Fruit fly (Drosophila melanogaster) whole organism, embryonic: Measurements from ENCODE around the gene Acp76A.
A peak's percentile ranks its signal among the peaks of the same experiment; 100 is the strongest.

Source experiments
- Ada2b ChIP-seq: fragments of 200-800 bp; sonication (Bioruptor generic); IDR thresholded peaks from 2 replicates; pipeline ENCODE4 v1.3.6; 2022; ENCODE audit warnings: missing biosample characterization, missing genetic modification characterization
- B-H1 ChIP-seq: fragments of 200-800 bp; sonication (Bioruptor generic); IDR thresholded peaks from 3 replicates; pipeline ENCODE4 v1.3.6; 2022; ENCODE audit warnings: missing biosample characterization, missing genetic modification characterization
- CG1024 ChIP-seq: fragments of 200-800 bp; sonication (Bioruptor generic); IDR thresholded peaks from 2 replicates; pipeline ENCODE4 v1.3.6; 2022; ENCODE audit warnings: missing biosample characterization, missing genetic modification characterization
- CG10366 ChIP-seq: fragments of 200-800 bp; sonication (Bioruptor generic); IDR thresholded peaks from 2 replicates; pipeline ENCODE4 v1.3.6; 2022; ENCODE audit warnings: missing biosample characterization, missing genetic modification characterization
- CG10431 ChIP-seq: fragments of 200-800 bp; sonication (Bioruptor generic); optimal IDR thresholded peaks from 3 replicates; lab custom pipeline; 2018; ENCODE audit warnings: missing biosample characterization, mild to moderate bottlenecking, missing genetic modification characterization
- CG11247 ChIP-seq: fragments of 200-800 bp; sonication (Bioruptor generic); IDR thresholded peaks from 2 replicates; pipeline ENCODE4 v1.3.6; 2022; ENCODE audit warnings: missing biosample characterization, missing genetic modification characterization
- CG11456 ChIP-seq: fragments of 200-800 bp; sonication (Bioruptor generic); IDR thresholded peaks from 3 replicates; pipeline ENCODE4 v1.3.6; 2022; ENCODE audit warnings: missing biosample characterization, missing genetic modification characterization
- CG12071 ChIP-seq: fragments of 200-800 bp; sonication (Bioruptor generic); optimal IDR thresholded peaks from 3 replicates; lab custom pipeline; 2018; ENCODE audit warnings: missing biosample characterization, mild to moderate bottlenecking, missing genetic modification characterization
- CG12236 ChIP-seq: fragments of 200-800 bp; sonication (Bioruptor generic); optimal IDR thresholded peaks from 2 replicates; lab custom pipeline; 2016; ENCODE audit warnings: missing biosample characterization, missing genetic modification characterization
- CG13894 ChIP-seq: fragments of 200-800 bp; sonication (Bioruptor generic); optimal IDR thresholded peaks from 3 replicates; lab custom pipeline; 2018; ENCODE audit warnings: missing biosample characterization, mild to moderate bottlenecking, missing genetic modification characterization, moderate library complexity
- CG15601 ChIP-seq: fragments of 200-800 bp; sonication (Bioruptor generic); optimal IDR thresholded peaks from 3 replicates; lab custom pipeline; 2019; ENCODE audit warnings: missing biosample characterization, mild to moderate bottlenecking, missing genetic modification characterization, moderate library complexity
- CG15696 ChIP-seq: fragments of 200-800 bp; sonication (Bioruptor generic); optimal IDR thresholded peaks from 2 replicates; lab custom pipeline; 2019; ENCODE audit warnings: missing biosample characterization, mild to moderate bottlenecking, missing genetic modification characterization, moderate library complexity
- CG2202 ChIP-seq: fragments of 200-800 bp; sonication (Bioruptor generic); optimal IDR thresholded peaks from 2 replicates; lab custom pipeline; 2018; ENCODE audit warnings: missing biosample characterization, mild to moderate bottlenecking, missing genetic modification characterization
- CG2875 ChIP-seq: fragments of 200-800 bp; sonication (Bioruptor generic); optimal IDR thresholded peaks from 2 replicates; lab custom pipeline; 2017; ENCODE audit warnings: missing biosample characterization, mild to moderate bottlenecking, missing genetic modification characterization, missing genetic modification reagents
- CG3281 ChIP-seq: fragments of 200-800 bp; sonication (Bioruptor generic); optimal IDR thresholded peaks from 3 replicates; lab custom pipeline; 2017; ENCODE audit warnings: missing biosample characterization, mild to moderate bottlenecking, missing genetic modification characterization
- CG3726 ChIP-seq: fragments of 200-800 bp; sonication (Bioruptor generic); IDR thresholded peaks from 3 replicates; pipeline ENCODE4, ENCODE4 v1.3.6; 2022; ENCODE audit warnings: missing biosample characterization, missing genetic modification characterization
- CG6175 ChIP-seq: fragments of 200-800 bp; sonication (Bioruptor generic); IDR thresholded peaks from 3 replicates; pipeline ENCODE4 v1.3.6; 2022; ENCODE audit warnings: missing biosample characterization, missing genetic modification characterization
- CG6791 ChIP-seq: fragments of 200-800 bp; sonication (Bioruptor generic); IDR thresholded peaks from 3 replicates; pipeline ENCODE4 v1.3.6; 2022; ENCODE audit warnings: missing biosample characterization, missing genetic modification characterization; ENCODE audit not compliant: partially characterized antibody
- CG7357 ChIP-seq: fragments of 200-800 bp; sonication (Bioruptor generic); IDR thresholded peaks from 3 replicates; pipeline ENCODE4 v1.3.6; 2022; ENCODE audit warnings: missing biosample characterization, missing genetic modification characterization
- CG7372 ChIP-seq: fragments of 200-800 bp; sonication (Bioruptor generic); IDR thresholded peaks from 2 replicates; pipeline ENCODE4 v1.3.6; 2022; ENCODE audit warnings: missing biosample characterization, missing genetic modification characterization
- CG8290 ChIP-seq, 3 experiments: fragments of 200-800 bp; sonication (Bioruptor generic); optimal IDR thresholded peaks; 2 replicates each; lab custom pipeline; 2016 to 2019; ENCODE audit warnings: missing biosample characterization in 3 of 3, missing genetic modification characterization in 3 of 3, mild to moderate bottlenecking in 2 of 3, moderate library complexity in 1 of 3
- CG8944 ChIP-seq: fragments of 200-800 bp; sonication (Bioruptor generic); optimal IDR thresholded peaks from 3 replicates; lab custom pipeline; 2016; ENCODE audit warnings: missing biosample characterization, missing genetic modification characterization
- CG9727 ChIP-seq: fragments of 200-800 bp; sonication (Bioruptor generic); optimal IDR thresholded peaks from 3 replicates; lab custom pipeline; 2017; ENCODE audit warnings: missing biosample characterization, mild to moderate bottlenecking, missing genetic modification characterization
- CG9817 ChIP-seq: fragments of 200-800 bp; sonication (Bioruptor generic); optimal IDR thresholded peaks from 2 replicates; lab custom pipeline; 2018; ENCODE audit warnings: missing biosample characterization, mild to moderate bottlenecking, missing genetic modification characterization, moderate library complexity
- CG9876 ChIP-seq: fragments of 200-800 bp; sonication (Bioruptor generic); optimal IDR thresholded peaks from 2 replicates; lab custom pipeline; 2016; ENCODE audit warnings: missing biosample characterization, missing genetic modification characterization
- D19B ChIP-seq: fragments of 200-800 bp; sonication (Bioruptor generic); optimal IDR thresholded peaks from 2 replicates; lab custom pipeline; 2017; ENCODE audit warnings: missing biosample characterization, mild to moderate bottlenecking, missing genetic modification characterization
- Eip74EF ChIP-seq, 2 experiments: fragments of 200-800 bp in 1 of 2; fragments of >200 bp in 1 of 2; sonication (Bioruptor generic) in 1 of 2; optimal IDR thresholded peaks; 2 replicates each; lab custom pipeline; 2017 to 2019; ENCODE audit warnings: missing biosample characterization in 2 of 2, missing genetic modification characterization in 2 of 2, mild to moderate bottlenecking in 1 of 2, moderate library complexity in 1 of 2
- Fer2 ChIP-seq: fragments of 200-800 bp; sonication (Bioruptor generic); optimal IDR thresholded peaks from 2 replicates; lab custom pipeline; 2018; ENCODE audit warnings: missing biosample characterization, mild to moderate bottlenecking, missing genetic modification characterization, moderate library complexity
- HLH3B ChIP-seq: fragments of 200-800 bp; sonication (Bioruptor generic); IDR thresholded peaks from 2 replicates; pipeline ENCODE4 v1.3.6; 2022; ENCODE audit warnings: missing biosample characterization, missing genetic modification characterization
- HLHmδ ChIP-seq: fragments of 200-800 bp; sonication (Bioruptor generic); optimal IDR thresholded peaks from 2 replicates; lab custom pipeline; 2018; ENCODE audit warnings: missing biosample characterization, mild to moderate bottlenecking, missing genetic modification characterization, moderate library complexity
- Optix ChIP-seq: fragments of 200-800 bp; sonication (Bioruptor generic); IDR thresholded peaks from 3 replicates; pipeline ENCODE4 v1.3.6; 2022; ENCODE audit warnings: missing biosample characterization, missing genetic modification characterization
- Trl ChIP-seq, 3 experiments: fragments of >200 bp in 2 of 3; fragments of 200-800 bp in 1 of 3; sonication (Bioruptor generic) in 1 of 3; optimal IDR thresholded peaks; 2 replicates in 1 of 3; 3 replicates in 2 of 3; lab custom pipeline; 2016 to 2017; ENCODE audit warnings: missing biosample characterization in 1 of 3, missing genetic modification characterization in 1 of 3
- amos ChIP-seq: fragments of 200-800 bp; sonication (Bioruptor generic); IDR thresholded peaks from 2 replicates; pipeline ENCODE4 v1.3.6; 2022; ENCODE audit warnings: missing biosample characterization, missing genetic modification characterization; ENCODE audit not compliant: partially characterized antibody
- cato ChIP-seq: fragments of 200-800 bp; sonication (Bioruptor generic); optimal IDR thresholded peaks from 2 replicates; lab custom pipeline; 2016; ENCODE audit warnings: missing biosample characterization, missing genetic modification characterization, borderline replicate concordance
- caup ChIP-seq: fragments of 200-800 bp; sonication (Bioruptor generic); optimal IDR thresholded peaks from 3 replicates; lab custom pipeline; 2017; ENCODE audit warnings: missing biosample characterization, mild to moderate bottlenecking, missing genetic modification characterization, moderate library complexity; ENCODE audit not compliant: severe bottlenecking
- cwo ChIP-seq: fragments of 200-800 bp; sonication (Bioruptor generic); optimal IDR thresholded peaks from 3 replicates; lab custom pipeline; 2017; ENCODE audit warnings: missing biosample characterization, missing genetic modification characterization, mild to moderate bottlenecking, moderate library complexity, missing genetic modification reagents
- dimm ChIP-seq: fragments of 200-800 bp; sonication (Bioruptor generic); IDR thresholded peaks from 2 replicates; pipeline ENCODE4 v1.3.6; 2022; ENCODE audit warnings: missing biosample characterization, missing genetic modification characterization
- ems ChIP-seq: fragments of 200-800 bp; sonication (Bioruptor generic); optimal IDR thresholded peaks from 3 replicates; lab custom pipeline; 2016; ENCODE audit warnings: missing biosample characterization, missing genetic modification characterization
- esg ChIP-seq: fragments of 200-800 bp; sonication (Bioruptor generic); conservative IDR thresholded peaks from 2 replicates; pipeline ENCODE4 v1.3.6; 2022; ENCODE audit warnings: missing biosample characterization, missing genetic modification characterization
- gsb-n ChIP-seq: fragments of 200-800 bp; sonication (Bioruptor generic); optimal IDR thresholded peaks from 3 replicates; lab custom pipeline; 2018; ENCODE audit warnings: missing biosample characterization, mild to moderate bottlenecking, missing genetic modification characterization
- nau ChIP-seq: fragments of 200-800 bp; sonication (Bioruptor generic); optimal IDR thresholded peaks from 3 replicates; lab custom pipeline; 2017; ENCODE audit warnings: missing biosample characterization, mild to moderate bottlenecking, missing genetic modification characterization, missing genetic modification reagents
- nerfin-2 ChIP-seq: fragments of 200-800 bp; sonication (Bioruptor generic); IDR thresholded peaks from 2 replicates; pipeline ENCODE4 v1.3.6; 2022; ENCODE audit warnings: missing biosample characterization, missing genetic modification characterization; ENCODE audit not compliant: partially characterized antibody
- pita ChIP-seq: fragments of 200-800 bp; sonication (Bioruptor generic); optimal IDR thresholded peaks from 2 replicates; lab custom pipeline; 2017; ENCODE audit warnings: missing biosample characterization, mild to moderate bottlenecking, missing genetic modification characterization
- schlank ChIP-seq: fragments of 200-800 bp; sonication (Bioruptor generic); optimal IDR thresholded peaks from 2 replicates; lab custom pipeline; 2018; ENCODE audit warnings: missing biosample characterization, mild to moderate bottlenecking, missing genetic modification characterization
- seq ChIP-seq: fragments of 200-800 bp; sonication (Bioruptor generic); IDR thresholded peaks from 2 replicates; pipeline ENCODE4 v1.3.6; 2022; ENCODE audit warnings: missing biosample characterization, missing genetic modification characterization
- tup ChIP-seq: fragments of 200-800 bp; sonication (Bioruptor generic); optimal IDR thresholded peaks from 2 replicates; lab custom pipeline; 2016; ENCODE audit warnings: missing biosample characterization, mild to moderate bottlenecking, missing genetic modification characterization, moderate library complexity

Acp76A gene

DNA sequence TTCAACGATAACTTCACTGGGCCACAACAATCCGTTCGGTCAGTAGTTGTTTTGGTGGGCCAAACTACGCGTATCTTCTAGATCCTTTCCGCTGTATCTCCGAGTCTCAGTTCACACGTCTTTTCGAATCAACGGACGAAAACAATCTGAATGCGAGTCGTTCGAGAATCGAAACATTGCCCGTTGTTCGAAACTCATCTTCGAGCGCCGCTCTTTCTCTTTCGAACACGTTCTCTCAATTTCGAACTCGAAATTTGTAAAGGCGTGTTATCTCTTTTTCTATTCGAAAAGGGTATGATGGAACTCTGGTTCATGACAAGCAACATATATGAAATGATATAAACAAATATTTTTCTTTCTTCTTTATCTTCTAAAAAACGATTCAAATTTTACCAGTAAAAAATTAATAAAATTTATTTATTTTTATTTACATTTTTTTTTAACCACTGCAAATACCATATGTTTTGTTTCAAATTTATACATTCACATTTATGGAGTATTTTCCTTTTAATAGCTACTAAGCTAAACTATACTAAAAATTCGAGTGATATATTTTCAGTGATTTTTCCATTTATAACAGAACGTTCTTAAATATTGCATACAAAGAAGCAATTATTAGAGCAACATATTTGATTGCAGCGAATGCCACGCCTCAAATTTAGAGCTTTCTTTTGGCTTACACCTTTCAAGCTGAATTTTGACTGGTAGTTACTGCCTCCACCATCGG, 6.4 kb downstream of the Acp76A start, which contains the start of gene nkd (continued):
- peak; percentile 63 for TF ChIP-seq CG10431 (GFP tag; lab: Kevin White, UChicago)
- peak; percentile 66; the same call in 1 of the 3 replicates for TF ChIP-seq CG6791 (GFP tag; lab: Robert Waterston, UW)
- TF ChIP-seq CG1024 (GFP tag; lab: Robert Waterston, UW), result peak; percentile 86
- peak; percentile 86 for TF ChIP-seq CG7372
- TF ChIP-seq amos (GFP tag; lab: Robert Waterston, UW), result peak; percentile 60; the same call in 1 of the 2 replicates
- peak; percentile 59; the same call in 1 of the 3 replicates for TF ChIP-seq CG3726 (GFP tag; lab: Robert Waterston, UW)
- peak; percentile 76 to 80 for TF ChIP-seq Trl (optimal IDR thresholded peaks at IDR 0.05; lab: Kevin White, UChicago)
- peak; percentile 71 for TF ChIP-seq Trl (GFP tag; optimal IDR thresholded peaks at IDR 0.05; lab: Kevin White, UChicago)
- peak; percentile 48 for TF ChIP-seq tup
- peak; percentile 85 for TF ChIP-seq CG15696 (tag; lab: Kevin White, UChicago)
- TF ChIP-seq CG8944 (GFP tag; lab: Kevin White, UChicago), result peak; percentile 40
- peak; percentile 51; the same call in 2 of the 3 replicates for TF ChIP-seq CG6175
- TF ChIP-seq Optix (GFP tag; lab: Robert Waterston, UW), result peak; percentile 52; the same call in 1 of the 3 replicates
- peak; percentile 39 for TF ChIP-seq schlank (tag; lab: Kevin White, UChicago)
- peak; percentile 29 for TF ChIP-seq nau
- peak; percentile 88 for TF ChIP-seq seq
- peak; percentile 70 for TF ChIP-seq ems (GFP tag; lab: Kevin White, UChicago)
- peak; percentile 90 for TF ChIP-seq B-H1 (GFP tag; lab: Robert Waterston, UW)
- TF ChIP-seq CG10366 (GFP tag; lab: Robert Waterston, UW), result peak; percentile 90
- no peak; the same call in 1 of the 2 replicates for TF ChIP-seq nerfin-2 (GFP tag; lab: Robert Waterston, UW)
- TF ChIP-seq cwo, result peak; percentile 80
- peak; percentile 69 for TF ChIP-seq CG2202 (tag; lab: Kevin White, UChicago)
- TF ChIP-seq CG12236 (GFP tag; lab: Kevin White, UChicago), result peak; percentile 43
- peak; percentile 92 for TF ChIP-seq gsb-n (tag; lab: Kevin White, UChicago)
- peak; percentile 61 for TF ChIP-seq CG2875 (GFP tag; lab: Kevin White, UChicago)
- TF ChIP-seq dimm (GFP tag; lab: Robert Waterston, UW), result peak; percentile 82
- peak; percentile 86 for TF ChIP-seq CG11456
- peak; percentile 76 for TF ChIP-seq cato (GFP tag; lab: Kevin White, UChicago)
- peak; percentile 84 for TF ChIP-seq CG9727 (GFP tag; lab: Kevin White, UChicago)
- TF ChIP-seq CG15601 (tag; lab: Kevin White, UChicago), result peak; percentile 86
- TF ChIP-seq D19B (GFP tag; lab: Kevin White, UChicago), result peak; percentile 91
- TF ChIP-seq CG9817 (tag; lab: Kevin White, UChicago), result peak; percentile 70
- TF ChIP-seq HLH3B (GFP tag; lab: Robert Waterston, UW), result peak; percentile 93
- peak; percentile 65; the same call in 1 of the 3 replicates for TF ChIP-seq CG7357 (GFP tag; lab: Robert Waterston, UW)
- peak; percentile 82 for TF ChIP-seq CG13894 (tag; lab: Kevin White, UChicago)
- peak; percentile 70 for TF ChIP-seq CG12071 (GFP tag; lab: Kevin White, UChicago)
- TF ChIP-seq CG11247 (GFP tag; lab: Robert Waterston, UW), result peak; percentile 77
- peak; percentile 46 for TF ChIP-seq CG3281 (GFP tag; lab: Kevin White, UChicago)
- peak; percentile 92 for TF ChIP-seq Ada2b
- TF ChIP-seq CG8290 (GFP tag; optimal IDR thresholded peaks at IDR 0.05; lab: Kevin White, UChicago), result peak; percentile 76
- peak in 1 of 2 experiments; percentile 78 for TF ChIP-seq CG8290 (tag; optimal IDR thresholded peaks at IDR 0.05; lab: Kevin White, UChicago)
- peak; percentile 87 for TF ChIP-seq esg (GFP tag; lab: Robert Waterston, UW)
- TF ChIP-seq Eip74EF (GFP tag; optimal IDR thresholded peaks at IDR 0.05; lab: Kevin White, UChicago), result peak in 1 of 2 experiments; percentile 84
- peak; percentile 90 for TF ChIP-seq HLHmδ (GFP tag; lab: Kevin White, UChicago)
- no peak for TF ChIP-seq pita (GFP tag; lab: Kevin White, UChicago)
- peak; percentile 66 for TF ChIP-seq caup (GFP tag; lab: Kevin White, UChicago)
- peak; percentile 77 for TF ChIP-seq Fer2 (tag; lab: Kevin White, UChicago)
- TF ChIP-seq CG9876 (GFP tag; lab: Kevin White, UChicago), result peak; percentile 23
